Fruit fly (Drosophila melanogaster) whole organism, embryonic: ENCODE data around the gene Rdh.

Experiments used
- Atf6 ChIP-seq: fragments of 200-800 bp; sonication (Bioruptor generic); IDR thresholded peaks from 2 replicates; pipeline ENCODE4 v1.3.6; 2022; ENCODE audit warnings: missing biosample characterization, missing genetic modification characterization
- B-H2 ChIP-seq: fragments of 200-800 bp; sonication (Bioruptor generic); optimal IDR thresholded peaks from 2 replicates; lab custom pipeline; 2018; ENCODE audit warnings: missing biosample characterization, mild to moderate bottlenecking, missing genetic modification characterization
- Blimp-1 ChIP-seq: fragments of 200-800 bp; sonication (Bioruptor generic); optimal IDR thresholded peaks from 3 replicates; lab custom pipeline; 2018; ENCODE audit warnings: missing biosample characterization, missing genetic modification characterization, mild to moderate bottlenecking, moderate library complexity, missing genetic modification reagents
- CG12071 ChIP-seq: fragments of 200-800 bp; sonication (Bioruptor generic); optimal IDR thresholded peaks from 3 replicates; lab custom pipeline; 2018; ENCODE audit warnings: missing biosample characterization, mild to moderate bottlenecking, missing genetic modification characterization
- CG12219 ChIP-seq: fragments of 200-800 bp; sonication (Bioruptor generic); optimal IDR thresholded peaks from 3 replicates; lab custom pipeline; 2018; ENCODE audit warnings: missing biosample characterization, mild to moderate bottlenecking, missing genetic modification characterization
- CG1603 ChIP-seq: fragments of 200-800 bp; sonication (Bioruptor generic); optimal IDR thresholded peaks from 2 replicates; lab custom pipeline; 2019; ENCODE audit warnings: missing biosample characterization, mild to moderate bottlenecking, missing genetic modification characterization, moderate library complexity
- CG16779 ChIP-seq: fragments of 200-800 bp; sonication (Bioruptor generic); IDR thresholded peaks from 2 replicates; pipeline ENCODE4 v1.3.6; 2022; ENCODE audit warnings: missing biosample characterization, missing genetic modification characterization
- CG17385 ChIP-seq: fragments of 200-800 bp; sonication (Bioruptor generic); optimal IDR thresholded peaks from 3 replicates; lab custom pipeline; 2018; ENCODE audit warnings: missing biosample characterization, mild to moderate bottlenecking, missing genetic modification characterization
- CG17829 ChIP-seq: fragments of 200-800 bp; optimal IDR thresholded peaks from 2 replicates; lab custom pipeline; 2019; ENCODE audit warnings: missing biosample characterization, mild to moderate bottlenecking, missing genetic modification characterization, moderate library complexity
- CG2116 ChIP-seq: fragments of 200-800 bp; sonication (Bioruptor generic); optimal IDR thresholded peaks from 3 replicates; lab custom pipeline; 2018; ENCODE audit warnings: missing biosample characterization, mild to moderate bottlenecking, missing genetic modification characterization
- CG2875 ChIP-seq: fragments of 200-800 bp; sonication (Bioruptor generic); optimal IDR thresholded peaks from 2 replicates; lab custom pipeline; 2017; ENCODE audit warnings: missing biosample characterization, mild to moderate bottlenecking, missing genetic modification characterization, missing genetic modification reagents
- CG30403 ChIP-seq: fragments of 200-800 bp; sonication (Bioruptor generic); optimal IDR thresholded peaks from 3 replicates; lab custom pipeline; 2016; ENCODE audit warnings: missing biosample characterization, missing genetic modification characterization
- CG31224 ChIP-seq: fragments of 200-800 bp; sonication (Bioruptor generic); IDR thresholded peaks from 2 replicates; pipeline ENCODE4 v1.3.6; 2022; ENCODE audit warnings: missing biosample characterization, missing genetic modification characterization
- CG4424 ChIP-seq: fragments of 200-800 bp; sonication (Bioruptor generic); optimal IDR thresholded peaks from 3 replicates; lab custom pipeline; 2016; ENCODE audit warnings: missing biosample characterization, missing genetic modification characterization
- CG7372 ChIP-seq: fragments of 200-800 bp; sonication (Bioruptor generic); IDR thresholded peaks from 2 replicates; pipeline ENCODE4 v1.3.6; 2022; ENCODE audit warnings: missing biosample characterization, missing genetic modification characterization
- CG7745 ChIP-seq: fragments of 200-800 bp; sonication (Bioruptor generic); optimal IDR thresholded peaks from 2 replicates; lab custom pipeline; 2018; ENCODE audit warnings: missing biosample characterization, mild to moderate bottlenecking, missing genetic modification characterization, moderate library complexity
- CG7963 ChIP-seq: fragments of 200-800 bp; sonication (Bioruptor generic); IDR thresholded peaks from 3 replicates; pipeline ENCODE4 v1.3.6; 2022; ENCODE audit warnings: missing biosample characterization, missing genetic modification characterization; ENCODE audit not compliant: partially characterized antibody
- CG7987 ChIP-seq: fragments of 200-800 bp; sonication (Bioruptor generic); optimal IDR thresholded peaks from 2 replicates; lab custom pipeline; 2018; ENCODE audit warnings: missing biosample characterization, mild to moderate bottlenecking, missing genetic modification characterization, moderate library complexity
- CG8359 ChIP-seq: fragments of 200-800 bp; sonication (Bioruptor generic); optimal IDR thresholded peaks from 2 replicates; lab custom pipeline; 2017; ENCODE audit warnings: missing biosample characterization, mild to moderate bottlenecking, missing genetic modification characterization, borderline replicate concordance
- CG8924 ChIP-seq: fragments of 200-800 bp; optimal IDR thresholded peaks from 3 replicates; lab custom pipeline; 2019; ENCODE audit warnings: missing biosample characterization, mild to moderate bottlenecking, missing genetic modification characterization, moderate library complexity
- CG9817 ChIP-seq: fragments of 200-800 bp; sonication (Bioruptor generic); optimal IDR thresholded peaks from 2 replicates; lab custom pipeline; 2018; ENCODE audit warnings: missing biosample characterization, mild to moderate bottlenecking, missing genetic modification characterization, moderate library complexity
- D19A ChIP-seq: fragments of 200-800 bp; optimal IDR thresholded peaks from 3 replicates; lab custom pipeline; 2019; ENCODE audit warnings: missing biosample characterization, mild to moderate bottlenecking, missing genetic modification characterization, moderate library complexity
- Dek ChIP-seq: fragments of 200-800 bp; sonication (Bioruptor generic); optimal IDR thresholded peaks from 3 replicates; lab custom pipeline; 2019; ENCODE audit warnings: missing biosample characterization, mild to moderate bottlenecking, missing genetic modification characterization, moderate library complexity
- Drgx ChIP-seq: fragments of 200-800 bp; sonication (Bioruptor generic); IDR thresholded peaks from 2 replicates; pipeline ENCODE4 v1.3.6; 2022; ENCODE audit warnings: missing biosample characterization, missing genetic modification characterization
- H2.0 ChIP-seq: fragments of 200-800 bp; sonication (Bioruptor generic); IDR thresholded peaks from 2 replicates; pipeline ENCODE4 v1.3.6; 2022; ENCODE audit warnings: missing biosample characterization, missing genetic modification characterization
- Hand ChIP-seq: fragments of 200-800 bp; sonication (Bioruptor generic); optimal IDR thresholded peaks from 2 replicates; lab custom pipeline; 2017; ENCODE audit warnings: mild to moderate bottlenecking, missing biosample characterization, missing genetic modification reagents, missing genetic modification characterization
- Lim3 ChIP-seq: fragments of 200-800 bp; sonication (Bioruptor generic); IDR thresholded peaks from 2 replicates; pipeline ENCODE4 v1.3.6; 2022; ENCODE audit warnings: missing biosample characterization, missing genetic modification characterization
- Oaz ChIP-seq: fragments of 200-800 bp; sonication (Bioruptor generic); IDR thresholded peaks from 2 replicates; pipeline ENCODE4 v1.3.6; 2022; ENCODE audit warnings: missing biosample characterization, missing genetic modification characterization
- Ptx1 ChIP-seq: fragments of 200-800 bp; sonication (Bioruptor generic); IDR thresholded peaks from 2 replicates; pipeline ENCODE4 v1.3.6; 2022; ENCODE audit warnings: missing biosample characterization, missing genetic modification characterization
- Stat92E ChIP-seq, 3 experiments: fragments of >200 bp in 2 of 3; fragments of 200-800 bp in 1 of 3; sonication (Bioruptor generic) in 1 of 3; optimal IDR thresholded peaks; 2 replicates each; lab custom pipeline; 2017 to 2019; ENCODE audit warnings: missing biosample characterization in 3 of 3, missing genetic modification characterization in 3 of 3, mild to moderate bottlenecking in 1 of 3, moderate library complexity in 1 of 3
- Xrp1 ChIP-seq: fragments of 200-800 bp; sonication (Bioruptor generic); IDR thresholded peaks from 2 replicates; pipeline ENCODE4 v1.3.6; 2022; ENCODE audit warnings: missing biosample characterization, missing genetic modification characterization
- YL-1 ChIP-seq: fragments of 200-800 bp; sonication (Bioruptor generic); optimal IDR thresholded peaks from 3 replicates; lab custom pipeline; 2017; ENCODE audit warnings: missing biosample characterization, mild to moderate bottlenecking, missing genetic modification characterization
- ab ChIP-seq: fragments of 200-800 bp; sonication (Bioruptor generic); optimal IDR thresholded peaks from 2 replicates; lab custom pipeline; 2016; ENCODE audit warnings: missing biosample characterization, missing genetic modification characterization
- ash1 ChIP-seq: fragments of 200-800 bp; sonication (Bioruptor generic); optimal IDR thresholded peaks from 2 replicates; lab custom pipeline; 2018; ENCODE audit warnings: missing biosample characterization, mild to moderate bottlenecking, missing genetic modification characterization
- dan ChIP-seq: fragments of 200-800 bp; sonication (Bioruptor generic); IDR thresholded peaks from 2 replicates; pipeline ENCODE4 v1.3.6; 2022; ENCODE audit warnings: missing biosample characterization, missing genetic modification characterization
- fd96Cb ChIP-seq: fragments of 200-800 bp; sonication (Bioruptor generic); optimal IDR thresholded peaks from 2 replicates; lab custom pipeline; 2018; ENCODE audit warnings: missing biosample characterization, mild to moderate bottlenecking, missing genetic modification characterization, moderate library complexity
- gcm ChIP-seq: fragments of 200-800 bp; sonication (Bioruptor generic); optimal IDR thresholded peaks from 2 replicates; lab custom pipeline; 2019; ENCODE audit warnings: missing biosample characterization, mild to moderate bottlenecking, missing genetic modification characterization, moderate library complexity
- gcm2 ChIP-seq: fragments of 200-800 bp; sonication (Bioruptor generic); optimal IDR thresholded peaks from 2 replicates; lab custom pipeline; 2016; ENCODE audit warnings: missing biosample characterization, missing genetic modification characterization
- gfzf ChIP-seq: fragments of 200-800 bp; sonication (Bioruptor generic); optimal IDR thresholded peaks from 2 replicates; lab custom pipeline; 2016; ENCODE audit warnings: missing biosample characterization, mild to moderate bottlenecking, missing genetic modification characterization, moderate library complexity
- h ChIP-seq: fragments of >200 bp; optimal IDR thresholded peaks from 2 replicates; lab custom pipeline; 2017
- her ChIP-seq: fragments of 200-800 bp; sonication (Bioruptor generic); optimal IDR thresholded peaks from 2 replicates; lab custom pipeline; 2016; ENCODE audit warnings: missing biosample characterization, missing genetic modification characterization
- lab ChIP-seq: fragments of 200-800 bp; sonication (Bioruptor generic); optimal IDR thresholded peaks from 3 replicates; lab custom pipeline; 2017; ENCODE audit warnings: missing biosample characterization, missing genetic modification characterization, mild to moderate bottlenecking, moderate library complexity, missing genetic modification reagents
- mirr ChIP-seq: fragments of 200-800 bp; sonication (Bioruptor generic); optimal IDR thresholded peaks from 3 replicates; lab custom pipeline; 2018; ENCODE audit warnings: missing biosample characterization, mild to moderate bottlenecking, missing genetic modification characterization
- pan ChIP-seq, 4 experiments: fragments of >200 bp in 3 of 4; fragments of 200-800 bp in 1 of 4; sonication (Bioruptor generic) in 1 of 4; optimal IDR thresholded peaks in 3 of 4; IDR thresholded peaks in 1 of 4; 2 replicates each; pipeline versions ENCODE4 v1.3.6 to Lab custom; 2017 to 2022; ENCODE audit warnings: missing biosample characterization in 2 of 4, missing genetic modification characterization in 2 of 4, mixed read lengths in 1 of 4
- peb ChIP-seq: fragments of 200-800 bp; sonication (Bioruptor generic); IDR thresholded peaks from 2 replicates; pipeline ENCODE4 v1.3.6; 2022; ENCODE audit warnings: missing biosample characterization, missing genetic modification characterization
- pnt ChIP-seq: fragments of 200-800 bp; sonication (Bioruptor generic); optimal IDR thresholded peaks from 3 replicates; lab custom pipeline; 2016; ENCODE audit warnings: missing biosample characterization, missing genetic modification characterization
- stwl ChIP-seq: fragments of 200-800 bp; sonication (Bioruptor generic); optimal IDR thresholded peaks from 3 replicates; lab custom pipeline; 2018; ENCODE audit warnings: missing biosample characterization, mild to moderate bottlenecking, missing genetic modification characterization, moderate library complexity
- wdn ChIP-seq: fragments of 200-800 bp; sonication (Bioruptor generic); IDR thresholded peaks from 2 replicates; pipeline ENCODE4 v1.3.6; 2022; ENCODE audit warnings: missing biosample characterization, missing genetic modification characterization
- wek ChIP-seq: fragments of 200-800 bp; sonication (Bioruptor generic); optimal IDR thresholded peaks from 3 replicates; lab custom pipeline; 2018; ENCODE audit warnings: missing biosample characterization, mild to moderate bottlenecking, missing genetic modification characterization, moderate library complexity
- zf30C ChIP-seq: fragments of 200-800 bp; sonication (Bioruptor generic); optimal IDR thresholded peaks from 3 replicates; lab custom pipeline; 2018; ENCODE audit warnings: missing biosample characterization, mild to moderate bottlenecking, missing genetic modification characterization

The Rdh gene

dm6 chr3L:3802677-3803076 lies 22.6 kb upstream of the Rdh start (continued):
- TF ChIP-seq Hand (peak; percentile 93), gfzf (GFP tag; lab: Kevin White, UChicago) (no peak), CG7987 (GFP tag; lab: Kevin White, UChicago) (no peak), CG2116 (GFP tag; lab: Kevin White, UChicago) (peak; percentile 3), gcm (GFP tag; lab: Kevin White, UChicago) (peak; percentile 80), D19A (tag; lab: Kevin White, UChicago) (peak; percentile 18), Drgx (GFP tag; lab: Robert Waterston, UW) (peak; percentile 64), stwl (tag; lab: Kevin White, UChicago) (no peak), h (lab: Kevin White, UChicago) (no peak), Stat92E (GFP tag; optimal IDR thresholded peaks at IDR 0.05; lab: Kevin White, UChicago) (no peak), pan (optimal IDR thresholded peaks at IDR 0.05; lab: Kevin White, UChicago) (no peak), pan (GFP tag; optimal IDR thresholded peaks at IDR 0.05 in 1 of 2, IDR thresholded peaks at IDR 0.05 in 1 of 2) (peak in 1 of 2 experiments; percentile 87), CG2875 (GFP tag; lab: Kevin White, UChicago) (peak; percentile 13), B-H2 (GFP tag; lab: Kevin White, UChicago) (peak; percentile 92), CG7963 (GFP tag; lab: Robert Waterston, UW) (no peak), ash1 (no peak), CG9817 (tag; lab: Kevin White, UChicago) (peak; percentile 65), wdn (GFP tag; lab: Robert Waterston, UW) (peak; percentile 75), Lim3 (GFP tag; lab: Robert Waterston, UW) (0 out of 2 replicates have a peak, but pooled peaks have one; percentile 48), Atf6 (peak; percentile 88), YL-1 (GFP tag; lab: Kevin White, UChicago) (peak; percentile 14), CG17385 (GFP tag; lab: Kevin White, UChicago) (peak; percentile 81), mirr (GFP tag; lab: Kevin White, UChicago) (peak; percentile 34), pnt (peak; percentile 76), fd96Cb (tag; lab: Kevin White, UChicago) (peak; percentile 36), CG16779 (peak; percentile 75; the same call in 1 of the 2 replicates), ab (GFP tag; lab: Kevin White, UChicago) (peak; percentile 37), her (GFP tag; lab: Kevin White, UChicago) (peak; percentile 82), CG8359 (GFP tag; lab: Kevin White, UChicago) (no peak), CG30403 (GFP tag; lab: Kevin White, UChicago) (peak; percentile 73), H2.0 (GFP tag; lab: Robert Waterston, UW) (peak; percentile 77), CG12071 (peak; percentile 11), Blimp-1 (GFP tag; lab: Kevin White, UChicago) (peak; percentile 26), CG8924 (tag; lab: Kevin White, UChicago) (peak; percentile 79), CG31224 (GFP tag; lab: Robert Waterston, UW) (peak; percentile 85), CG4424 (peak; percentile 58), wek (GFP tag; lab: Kevin White, UChicago) (peak; percentile 22), zf30C (GFP tag; lab: Kevin White, UChicago) (peak; percentile 81), CG7372 (GFP tag; lab: Robert Waterston, UW) (peak; percentile 47; the same call in 1 of the 2 replicates), Ptx1 (peak; percentile 84), CG7745 (tag; lab: Kevin White, UChicago) (no peak), lab (peak; percentile 87), CG1603 (tag; lab: Kevin White, UChicago) (peak; percentile 56), Xrp1 (GFP tag; lab: Robert Waterston, UW) (peak; percentile 80), Dek (tag; lab: Kevin White, UChicago) (peak; percentile 79), dan (GFP tag; lab: Robert Waterston, UW) (no peak), CG12219 (GFP tag; lab: Kevin White, UChicago) (peak; percentile 78), CG17829 (tag; lab: Kevin White, UChicago) (peak; percentile 36), peb (GFP tag; lab: Robert Waterston, UW) (no peak; the same call in 1 of the 2 replicates), gcm2 (GFP tag; lab: Kevin White, UChicago) (peak; percentile 56), Oaz (GFP tag; lab: Robert Waterston, UW) (peak; percentile 65)
